Fruit fly (Drosophila melanogaster) whole organism, embryonic: Measurements from ENCODE around the gene Hou.

ENCODE experiments used
- Bgb ChIP-seq: fragments of 200-800 bp; sonication (Bioruptor generic); IDR thresholded peaks from 2 replicates; pipeline ENCODE4 v1.3.6; 2022; ENCODE audit warnings: missing biosample characterization, missing genetic modification characterization; ENCODE audit not compliant: partially characterized antibody
- CG11560 ChIP-seq: fragments of 200-800 bp; sonication (Bioruptor generic); IDR thresholded peaks from 3 replicates; pipeline ENCODE4 v1.3.6; 2022; ENCODE audit warnings: missing biosample characterization, missing genetic modification characterization
- CG12769 ChIP-seq: fragments of 200-800 bp; sonication (Bioruptor generic); optimal IDR thresholded peaks from 2 replicates; lab custom pipeline; 2019; ENCODE audit warnings: missing biosample characterization, mild to moderate bottlenecking, missing genetic modification characterization, moderate library complexity
- CG13894 ChIP-seq: fragments of 200-800 bp; sonication (Bioruptor generic); optimal IDR thresholded peaks from 3 replicates; lab custom pipeline; 2018; ENCODE audit warnings: missing biosample characterization, mild to moderate bottlenecking, missing genetic modification characterization, moderate library complexity
- CG14860 ChIP-seq: fragments of 200-800 bp; sonication (Bioruptor generic); IDR thresholded peaks from 3 replicates; pipeline ENCODE4 v1.3.6; 2022; ENCODE audit warnings: missing biosample characterization, missing genetic modification characterization; ENCODE audit not compliant: partially characterized antibody
- CG1603 ChIP-seq: fragments of 200-800 bp; sonication (Bioruptor generic); optimal IDR thresholded peaks from 2 replicates; lab custom pipeline; 2019; ENCODE audit warnings: missing biosample characterization, mild to moderate bottlenecking, missing genetic modification characterization, moderate library complexity
- CG16813 ChIP-seq: fragments of 200-800 bp; sonication (Bioruptor generic); IDR thresholded peaks from 3 replicates; pipeline ENCODE4 v1.3.6; 2022; ENCODE audit warnings: missing biosample characterization, missing genetic modification characterization; ENCODE audit not compliant: partially characterized antibody
- CG2116 ChIP-seq: fragments of 200-800 bp; sonication (Bioruptor generic); optimal IDR thresholded peaks from 3 replicates; lab custom pipeline; 2018; ENCODE audit warnings: missing biosample characterization, mild to moderate bottlenecking, missing genetic modification characterization
- CG33557 ChIP-seq: fragments of 200-800 bp; sonication (Bioruptor generic); optimal IDR thresholded peaks from 2 replicates; lab custom pipeline; 2019; ENCODE audit warnings: missing biosample characterization, mild to moderate bottlenecking, missing genetic modification characterization, moderate library complexity
- CG42726 ChIP-seq: fragments of 200-800 bp; sonication (Bioruptor generic); IDR thresholded peaks from 2 replicates; pipeline ENCODE4 v1.3.6; 2022; ENCODE audit warnings: missing biosample characterization, missing genetic modification characterization; ENCODE audit not compliant: partially characterized antibody
- CG6791 ChIP-seq: fragments of 200-800 bp; sonication (Bioruptor generic); IDR thresholded peaks from 3 replicates; pipeline ENCODE4 v1.3.6; 2022; ENCODE audit warnings: missing biosample characterization, missing genetic modification characterization; ENCODE audit not compliant: partially characterized antibody
- CG7745 ChIP-seq: fragments of 200-800 bp; sonication (Bioruptor generic); optimal IDR thresholded peaks from 2 replicates; lab custom pipeline; 2018; ENCODE audit warnings: missing biosample characterization, mild to moderate bottlenecking, missing genetic modification characterization, moderate library complexity
- CG7786 ChIP-seq: fragments of 200-800 bp; sonication (Bioruptor generic); optimal IDR thresholded peaks from 2 replicates; lab custom pipeline; 2016; ENCODE audit warnings: missing biosample characterization, missing genetic modification characterization
- CG8290 ChIP-seq, 3 experiments: fragments of 200-800 bp; sonication (Bioruptor generic); optimal IDR thresholded peaks; 2 replicates each; lab custom pipeline; 2016 to 2019; ENCODE audit warnings: missing biosample characterization in 3 of 3, missing genetic modification characterization in 3 of 3, mild to moderate bottlenecking in 2 of 3, moderate library complexity in 1 of 3
- CG9797 ChIP-seq: fragments of 200-800 bp; sonication (Bioruptor generic); optimal IDR thresholded peaks from 3 replicates; lab custom pipeline; 2018; ENCODE audit warnings: missing biosample characterization, mild to moderate bottlenecking, missing genetic modification characterization
- CkIIα-i1 ChIP-seq: fragments of 200-800 bp; sonication (Bioruptor generic); IDR thresholded peaks from 2 replicates; pipeline ENCODE4 v1.3.6; 2022; ENCODE audit warnings: missing biosample characterization, missing genetic modification characterization
- CoRest ChIP-seq: fragments of 200-800 bp; sonication (Bioruptor generic); optimal IDR thresholded peaks from 3 replicates; lab custom pipeline; 2018; ENCODE audit warnings: missing biosample characterization, mild to moderate bottlenecking, missing genetic modification characterization, moderate library complexity
- Dll ChIP-seq: fragments of 200-800 bp; sonication (Bioruptor generic); IDR thresholded peaks from 4 replicates; pipeline ENCODE4 v1.3.6; 2022; ENCODE audit warnings: missing biosample characterization, missing genetic modification characterization; ENCODE audit not compliant: partially characterized antibody
- Doc3 ChIP-seq: fragments of 200-800 bp; sonication (Bioruptor generic); IDR thresholded peaks from 3 replicates; pipeline ENCODE4 v1.3.6; 2022; ENCODE audit warnings: missing biosample characterization, missing genetic modification characterization; ENCODE audit not compliant: partially characterized antibody
- Dref ChIP-seq: fragments of 200-800 bp; sonication (Bioruptor generic); IDR thresholded peaks from 2 replicates; pipeline ENCODE4 v1.3.6; 2022; ENCODE audit warnings: missing biosample characterization, missing genetic modification characterization
- Ets65A ChIP-seq: fragments of 200-800 bp; sonication (Bioruptor generic); peaks from one replicate; lab custom pipeline; 2016; ENCODE audit warnings: missing biosample characterization, missing genetic modification characterization
- HLH3B ChIP-seq: fragments of 200-800 bp; sonication (Bioruptor generic); IDR thresholded peaks from 2 replicates; pipeline ENCODE4 v1.3.6; 2022; ENCODE audit warnings: missing biosample characterization, missing genetic modification characterization
- HLH4C ChIP-seq: fragments of 200-800 bp; sonication (Bioruptor generic); IDR thresholded peaks from 3 replicates; pipeline ENCODE4 v1.3.6; 2022; ENCODE audit warnings: missing biosample characterization, missing genetic modification characterization; ENCODE audit not compliant: partially characterized antibody
- Kr ChIP-seq: fragments of 200-800 bp; sonication (Bioruptor generic); optimal IDR thresholded peaks from 2 replicates; lab custom pipeline; 2017; ENCODE audit warnings: missing biosample characterization, mild to moderate bottlenecking, missing genetic modification characterization
- Lhr ChIP-seq: fragments of 200-800 bp; sonication (Bioruptor generic); optimal IDR thresholded peaks from 3 replicates; lab custom pipeline; 2017; ENCODE audit warnings: mild to moderate bottlenecking, missing biosample characterization, missing genetic modification reagents, missing genetic modification characterization
- MBD-R2 ChIP-seq: fragments of 200-800 bp; sonication (Bioruptor generic); IDR thresholded peaks from 2 replicates; pipeline ENCODE4 v1.3.6; 2022; ENCODE audit warnings: missing biosample characterization, missing genetic modification characterization
- MESR4 ChIP-seq: fragments of 200-800 bp; sonication (Bioruptor generic); optimal IDR thresholded peaks from 2 replicates; lab custom pipeline; 2018; ENCODE audit warnings: missing biosample characterization, mild to moderate bottlenecking, missing genetic modification characterization, moderate library complexity
- Myb ChIP-seq: fragments of 200-800 bp; sonication (Bioruptor generic); optimal IDR thresholded peaks from 2 replicates; lab custom pipeline; 2016; ENCODE audit warnings: missing biosample characterization, missing genetic modification characterization
- NFAT ChIP-seq: fragments of 200-800 bp; sonication (Bioruptor generic); IDR thresholded peaks from 2 replicates; pipeline ENCODE4 v1.3.6; 2022; ENCODE audit warnings: missing biosample characterization, missing genetic modification characterization
- Rfx ChIP-seq: fragments of 200-800 bp; sonication (Bioruptor generic); IDR thresholded peaks from 2 replicates; pipeline ENCODE4 v1.3.6; 2022; ENCODE audit warnings: missing biosample characterization, missing genetic modification characterization
- Scr ChIP-seq: fragments of 200-800 bp; sonication (Bioruptor generic); IDR thresholded peaks from 2 replicates; pipeline ENCODE4 v1.3.6; 2022; ENCODE audit warnings: missing biosample characterization, missing genetic modification characterization; ENCODE audit not compliant: partially characterized antibody
- Sin3A ChIP-seq: fragments of >200 bp; optimal IDR thresholded peaks from 2 replicates; lab custom pipeline; 2018
- Sry-δ ChIP-seq: fragments of 200-800 bp; sonication (Bioruptor generic); optimal IDR thresholded peaks from 2 replicates; lab custom pipeline; 2016; ENCODE audit warnings: missing biosample characterization, missing genetic modification characterization
- bbx ChIP-seq: fragments of 200-800 bp; sonication (Bioruptor generic); IDR thresholded peaks from 2 replicates; pipeline ENCODE4 v1.3.6; 2022; ENCODE audit warnings: missing biosample characterization, missing genetic modification characterization; ENCODE audit not compliant: partially characterized antibody
- chinmo ChIP-seq: fragments of 200-800 bp; sonication (Bioruptor generic); IDR thresholded peaks from 4 replicates; pipeline ENCODE4 v1.3.6; 2022; ENCODE audit warnings: missing biosample characterization, missing genetic modification characterization; ENCODE audit not compliant: partially characterized antibody
- dan ChIP-seq: fragments of 200-800 bp; sonication (Bioruptor generic); IDR thresholded peaks from 2 replicates; pipeline ENCODE4 v1.3.6; 2022; ENCODE audit warnings: missing biosample characterization, missing genetic modification characterization
- gem ChIP-seq: fragments of 200-800 bp; sonication (Bioruptor generic); optimal IDR thresholded peaks from 2 replicates; lab custom pipeline; 2019; ENCODE audit warnings: missing biosample characterization, mild to moderate bottlenecking, missing genetic modification characterization, moderate library complexity
- hb ChIP-seq: fragments of 200-800 bp; sonication (Bioruptor generic); IDR thresholded peaks from 3 replicates; pipeline ENCODE4 v1.3.6; 2022; ENCODE audit warnings: missing biosample characterization, missing genetic modification characterization; ENCODE audit not compliant: partially characterized antibody
- inv ChIP-seq: fragments of 200-800 bp; sonication (Bioruptor generic); IDR thresholded peaks from 2 replicates; pipeline ENCODE4 v1.3.6; 2022; ENCODE audit warnings: missing biosample characterization, missing genetic modification characterization; ENCODE audit not compliant: partially characterized antibody
- knrl ChIP-seq: fragments of 200-800 bp; sonication (Bioruptor generic); IDR thresholded peaks from 3 replicates; pipeline ENCODE4 v1.3.6; 2022; ENCODE audit warnings: missing biosample characterization, missing genetic modification characterization; ENCODE audit not compliant: partially characterized antibody
- mld ChIP-seq: fragments of 200-800 bp; sonication (Bioruptor generic); IDR thresholded peaks from 3 replicates; pipeline ENCODE4 v1.3.6; 2022; ENCODE audit warnings: missing biosample characterization, missing genetic modification characterization; ENCODE audit not compliant: partially characterized antibody
- nmo ChIP-seq: fragments of 200-800 bp; sonication (Bioruptor generic); optimal IDR thresholded peaks from 2 replicates; lab custom pipeline; 2018; ENCODE audit warnings: missing biosample characterization, mild to moderate bottlenecking, missing genetic modification characterization, moderate library complexity
- row ChIP-seq: fragments of 200-800 bp; sonication (Bioruptor generic); IDR thresholded peaks from 3 replicates; pipeline ENCODE4 v1.3.6; 2022; ENCODE audit warnings: missing biosample characterization, missing genetic modification characterization
- sens ChIP-seq: fragments of 200-800 bp; sonication (Bioruptor generic); peaks from one replicate; lab custom pipeline; 2016; ENCODE audit warnings: missing biosample characterization, missing genetic modification characterization
- unc-4 ChIP-seq: fragments of 200-800 bp; sonication (Bioruptor generic); IDR thresholded peaks from 2 replicates; pipeline ENCODE4 v1.3.6; 2022; ENCODE audit warnings: missing biosample characterization, missing genetic modification characterization; ENCODE audit not compliant: partially characterized antibody
- vnd ChIP-seq: fragments of 200-800 bp; sonication (Bioruptor generic); IDR thresholded peaks from 3 replicates; pipeline ENCODE4 v1.3.6; 2022; ENCODE audit warnings: missing biosample characterization, missing genetic modification characterization; ENCODE audit not compliant: partially characterized antibody
- wdn ChIP-seq: fragments of 200-800 bp; sonication (Bioruptor generic); IDR thresholded peaks from 2 replicates; pipeline ENCODE4 v1.3.6; 2022; ENCODE audit warnings: missing biosample characterization, missing genetic modification characterization
- zen2 ChIP-seq: fragments of 200-800 bp; sonication (Bioruptor generic); IDR thresholded peaks from 3 replicates; pipeline ENCODE4 v1.3.6; 2022; ENCODE audit warnings: missing biosample characterization, missing genetic modification characterization; ENCODE audit not compliant: partially characterized antibody

Gene Hou

dm6 chrX:18647961-18648360 is 2.3 kb downstream of the Hou start, which contains the start of gene Nup35 (continued):
- TF ChIP-seq dan (GFP tag; lab: Robert Waterston, UW) = no peak
- TF ChIP-seq CG42726 (GFP tag; lab: Robert Waterston, UW) = peak; percentile 68; the same call in 1 of the 2 replicates
- TF ChIP-seq Bgb (GFP tag; lab: Robert Waterston, UW) = peak; percentile 77
- no peak for TF ChIP-seq CG1603 (tag; lab: Kevin White, UChicago)
- peak; percentile 76 for TF ChIP-seq HLH4C (GFP tag; lab: Robert Waterston, UW)
- no peak for TF ChIP-seq wdn (GFP tag; lab: Robert Waterston, UW)
- peak; percentile 36 for TF ChIP-seq sens (GFP tag; lab: Kevin White, UChicago)
- TF ChIP-seq CG7745 = no peak
- TF ChIP-seq inv (GFP tag; lab: Robert Waterston, UW) = peak; percentile 62
- no peak for TF ChIP-seq CG7786 (GFP tag; lab: Kevin White, UChicago)
- TF ChIP-seq row (GFP tag; lab: Robert Waterston, UW) = peak; percentile 59
- TF ChIP-seq Dll (GFP tag; lab: Robert Waterston, UW) = peak; percentile 80
- peak; percentile 38 for TF ChIP-seq CG8290 (GFP tag; optimal IDR thresholded peaks at IDR 0.05; lab: Kevin White, UChicago)
- TF ChIP-seq CG8290 (tag; optimal IDR thresholded peaks at IDR 0.05; lab: Kevin White, UChicago) = peak; percentile 62 to 73
- TF ChIP-seq Scr = peak; percentile 77
- TF ChIP-seq CG12769 = no peak
- TF ChIP-seq CG9797 = peak; percentile 35
- peak; percentile 75 for TF ChIP-seq bbx (GFP tag; lab: Robert Waterston, UW)
- TF ChIP-seq Myb (GFP tag; lab: Kevin White, UChicago) = peak; percentile 60
- peak; percentile 63 for TF ChIP-seq vnd (GFP tag; lab: Robert Waterston, UW)
- TF ChIP-seq Sry-δ (GFP tag; lab: Kevin White, UChicago) = peak; percentile 77
- TF ChIP-seq Dref (GFP tag; lab: Robert Waterston, UW) = peak; percentile 85
- TF ChIP-seq nmo (GFP tag; lab: Kevin White, UChicago) = peak; percentile 0
- TF ChIP-seq gem = no peak
- TF ChIP-seq chinmo = 0 out of 4 replicates have a peak, but pooled peaks have one; percentile 14
- no peak for TF ChIP-seq HLH3B
- TF ChIP-seq CG11560 (tag; lab: Robert Waterston, UW) = no peak
- TF ChIP-seq CG14860 (GFP tag; lab: Robert Waterston, UW) = peak; percentile 70
- TF ChIP-seq Rfx (GFP tag; lab: Robert Waterston, UW) = 0 out of 2 replicates have a peak, but pooled peaks have one; percentile 5
- TF ChIP-seq CG2116 = peak; percentile 65
- peak; percentile 77 for TF ChIP-seq mld
- TF ChIP-seq CG13894 = no peak
- peak; percentile 34 for TF ChIP-seq CoRest (tag; lab: Kevin White, UChicago)
- peak; percentile 70 for TF ChIP-seq Doc3
- TF ChIP-seq zen2 (GFP tag; lab: Robert Waterston, UW) = peak; percentile 46; the same call in 1 of the 3 replicates
- peak; percentile 43 for TF ChIP-seq Lhr
- peak; percentile 82 for TF ChIP-seq CG6791 (GFP tag; lab: Robert Waterston, UW)
- TF ChIP-seq MESR4 = peak; percentile 48
- peak; percentile 70 for TF ChIP-seq Ets65A
- no peak for TF ChIP-seq NFAT (GFP tag; lab: Robert Waterston, UW)
- TF ChIP-seq CG16813 = peak; percentile 78
- TF ChIP-seq CG33557 (GFP tag; lab: Kevin White, UChicago) = no peak
- peak; percentile 74 for TF ChIP-seq hb (GFP tag; lab: Robert Waterston, UW)
- TF ChIP-seq CkIIα-i1 (GFP tag; lab: Robert Waterston, UW) = peak; percentile 72
- peak; percentile 33 for TF ChIP-seq Sin3A (lab: Kevin White, UChicago)
- TF ChIP-seq knrl (GFP tag; lab: Robert Waterston, UW) = peak; percentile 78
- peak; percentile 69 for TF ChIP-seq unc-4 (GFP tag; lab: Robert Waterston, UW)
- TF ChIP-seq MBD-R2 (GFP tag; lab: Robert Waterston, UW) = peak; percentile 57
- TF ChIP-seq Kr = no peak
